Worm (Caenorhabditis elegans): ENCODE results near the gene hpo-15.

ce11 chrV:5512559-5512958 is 1.1 kb downstream of the hpo-15 start:
- TF ChIP-seq W03F9.2 (tag; optimal IDR thresholded peaks at IDR 0.05), result no peak
- no peak for TF ChIP-seq him-1 (tag; optimal IDR thresholded peaks at IDR 0.05)
